Worm (Caenorhabditis elegans): Measurements from ENCODE around the gene hum-2.

- TF ChIP-seq him-1 (tag; optimal IDR thresholded peaks at IDR 0.05), result no peak
- no peak for TF ChIP-seq W03F9.2 (tag; optimal IDR thresholded peaks at IDR 0.05)
Observed at ce11 chrV:9414516-9414915, 28.5 kb downstream of the hum-2 start, which contains the start of gene F36D4.4.

Measured in whole organism, L4/young adult.